Fruit fly (Drosophila melanogaster): ENCODE results near the gene CG14421.

The CG14421 gene

dm6 chrX:2919742-2920141 lies 21.5 kb upstream of the CG14421 start, which contains the start of gene CG3588 (continued):
- peak; percentile 12 for TF ChIP-seq tup (GFP tag; optimal IDR thresholded peaks at IDR 0.05)
- peak; percentile 35 for TF ChIP-seq CrebB (tag; optimal IDR thresholded peaks at IDR 0.05)
- TF ChIP-seq pros (GFP tag; optimal IDR thresholded peaks at IDR 0.05): no peak
- TF ChIP-seq cato (GFP tag; optimal IDR thresholded peaks at IDR 0.05; ENCODE audit: borderline replicate concordance): no peak
- TF ChIP-seq CG13775 (GFP tag; optimal IDR thresholded peaks at IDR 0.05): peak; percentile 50
- TF ChIP-seq sr (GFP tag; IDR thresholded peaks at IDR 0.05): 0 out of 3 replicates have a peak, but pooled peaks have one; percentile 14
- TF ChIP-seq bcd (GFP tag; optimal IDR thresholded peaks at IDR 0.05): peak; percentile 68
- TF ChIP-seq pho (GFP tag; optimal IDR thresholded peaks at IDR 0.05): peak; percentile 82
- TF ChIP-seq CG7357 (GFP tag; IDR thresholded peaks at IDR 0.05): 0 out of 3 replicates have a peak, but pooled peaks have one; percentile 50
- TF ChIP-seq wek (GFP tag; optimal IDR thresholded peaks at IDR 0.05): no peak
- TF ChIP-seq CG3838 (GFP tag; optimal IDR thresholded peaks at IDR 0.05): peak; percentile 21
- peak; percentile 62 for TF ChIP-seq CG31224 (GFP tag; IDR thresholded peaks at IDR 0.05)
- peak; percentile 30 for TF ChIP-seq Mad (GFP tag; optimal IDR thresholded peaks at IDR 0.05)
- peak; percentile 61 for TF ChIP-seq nmo (GFP tag; optimal IDR thresholded peaks at IDR 0.05)
- peak; percentile 69 for TF ChIP-seq CG1647 (GFP tag; optimal IDR thresholded peaks at IDR 0.05)
- TF ChIP-seq CG2120 (GFP tag; optimal IDR thresholded peaks at IDR 0.05): peak; percentile 91
- TF ChIP-seq CG1233 (GFP tag; optimal IDR thresholded peaks at IDR 0.05): peak; percentile 59
- no peak for TF ChIP-seq ro (GFP tag; IDR thresholded peaks at IDR 0.05)
- TF ChIP-seq CG12659 (GFP tag; optimal IDR thresholded peaks at IDR 0.05): peak; percentile 65
- peak; percentile 67 for TF ChIP-seq danr (GFP tag; IDR thresholded peaks at IDR 0.05)
- TF ChIP-seq CG30431 (GFP tag; optimal IDR thresholded peaks at IDR 0.05): peak; percentile 18
- TF ChIP-seq B-H1 (GFP tag; IDR thresholded peaks at IDR 0.05): peak; percentile 57
- no peak for TF ChIP-seq ash1 (GFP tag; optimal IDR thresholded peaks at IDR 0.05)
- peak; percentile 44 for TF ChIP-seq CG3163 (GFP tag; optimal IDR thresholded peaks at IDR 0.05)
- TF ChIP-seq oc (tag; optimal IDR thresholded peaks at IDR 0.05): peak; percentile 2
- TF ChIP-seq sens-2 (GFP tag; IDR thresholded peaks at IDR 0.05): no peak
- TF ChIP-seq sisA (GFP tag; IDR thresholded peaks at IDR 0.05): peak; percentile 81
- no peak for TF ChIP-seq Lpt (GFP tag; optimal IDR thresholded peaks at IDR 0.05)
- TF ChIP-seq CG3281 (GFP tag; optimal IDR thresholded peaks at IDR 0.05): peak; percentile 78
- peak; percentile 83 for TF ChIP-seq lab (GFP tag; optimal IDR thresholded peaks at IDR 0.05)
- TF ChIP-seq onecut (GFP tag; IDR thresholded peaks at IDR 0.05): peak; percentile 56; the same call in 1 of the 2 replicates
- TF ChIP-seq CG18262 (tag; optimal IDR thresholded peaks at IDR 0.05): peak; percentile 34
- peak; percentile 19 for TF ChIP-seq CG12104 (GFP tag; optimal IDR thresholded peaks at IDR 0.05)
- peak; percentile 76 for TF ChIP-seq Xrp1 (GFP tag; IDR thresholded peaks at IDR 0.05)

- TF ChIP-seq lab (GFP tag; optimal IDR thresholded peaks at IDR 0.05): no peak
- no peak for TF ChIP-seq Med (GFP tag)
- no peak for TF ChIP-seq CG4360 (GFP tag; IDR thresholded peaks at IDR 0.05)
- TF ChIP-seq cas (GFP tag; IDR thresholded peaks at IDR 0.05): no peak
These were observed 14.1 kb upstream of the CG14421 start, which contains the start of gene CG14424 for dm6 chrX:2927158-2927557. CG14424 (minus strand) TSS chrX:2927258.

dm6 chrX:2929496-2929895 lies 11.7 kb upstream of the CG14421 start, which contains the start of gene CG32793:
CG32793 (plus strand) TSS chrX:2929796.
- TF ChIP-seq Trl (optimal IDR thresholded peaks at IDR 0.05): peak in 1 of 2 experiments; percentile 35
- no peak for TF ChIP-seq Trl (GFP tag; optimal IDR thresholded peaks at IDR 0.05)
- no peak for TF ChIP-seq Neu2 (GFP tag; optimal IDR thresholded peaks at IDR 0.05; ENCODE audit: borderline replicate concordance)
- no peak for TF ChIP-seq Nf-YB (GFP tag; optimal IDR thresholded peaks at IDR 0.05)
- no peak for TF ChIP-seq CG1647 (GFP tag; optimal IDR thresholded peaks at IDR 0.05)
